Fruit fly (Drosophila melanogaster) whole organism, embryonic: ENCODE measurements around the gene CG42784.
A peak's percentile ranks its signal among the peaks of the same experiment; 100 is the strongest.

Experiments
- Ada2b ChIP-seq: fragments of 200-800 bp; sonication (Bioruptor generic); IDR thresholded peaks from 2 replicates; pipeline ENCODE4 v1.3.6; 2022; ENCODE audit warnings: missing biosample characterization, missing genetic modification characterization
- Asciz ChIP-seq: fragments of 200-800 bp; sonication (Bioruptor generic); optimal IDR thresholded peaks from 2 replicates; lab custom pipeline; 2017; ENCODE audit warnings: missing biosample characterization, mild to moderate bottlenecking, missing genetic modification characterization, missing genetic modification reagents
- Atf-2 ChIP-seq: fragments of 200-800 bp; sonication (Bioruptor generic); optimal IDR thresholded peaks from 2 replicates; lab custom pipeline; 2016; ENCODE audit warnings: missing biosample characterization, missing genetic modification characterization
- Atf6 ChIP-seq: fragments of 200-800 bp; sonication (Bioruptor generic); IDR thresholded peaks from 2 replicates; pipeline ENCODE4 v1.3.6; 2022; ENCODE audit warnings: missing biosample characterization, missing genetic modification characterization
- B-H1 ChIP-seq: fragments of 200-800 bp; sonication (Bioruptor generic); IDR thresholded peaks from 3 replicates; pipeline ENCODE4 v1.3.6; 2022; ENCODE audit warnings: missing biosample characterization, missing genetic modification characterization
- CG10209 ChIP-seq: fragments of 200-800 bp; sonication (Bioruptor generic); optimal IDR thresholded peaks from 3 replicates; lab custom pipeline; 2017; ENCODE audit warnings: missing biosample characterization, mild to moderate bottlenecking, missing genetic modification characterization, missing genetic modification reagents
- CG10321 ChIP-seq: fragments of 200-800 bp; sonication (Bioruptor generic); IDR thresholded peaks from 2 replicates; pipeline ENCODE4 v1.3.6; 2022; ENCODE audit warnings: missing biosample characterization, missing genetic modification characterization
- CG10366 ChIP-seq: fragments of 200-800 bp; sonication (Bioruptor generic); IDR thresholded peaks from 2 replicates; pipeline ENCODE4 v1.3.6; 2022; ENCODE audit warnings: missing biosample characterization, missing genetic modification characterization
- CG1647 ChIP-seq: fragments of 200-800 bp; sonication (Bioruptor generic); optimal IDR thresholded peaks from 3 replicates; lab custom pipeline; 2016; ENCODE audit warnings: missing biosample characterization, missing genetic modification characterization
- CG18011 ChIP-seq: fragments of 200-800 bp; sonication (Bioruptor generic); optimal IDR thresholded peaks from 2 replicates; lab custom pipeline; 2017; ENCODE audit warnings: missing biosample characterization, missing genetic modification characterization, mild to moderate bottlenecking, moderate library complexity, missing genotype
- CG2120 ChIP-seq: fragments of 200-800 bp; sonication (Bioruptor generic); optimal IDR thresholded peaks from 3 replicates; lab custom pipeline; 2016; ENCODE audit warnings: missing biosample characterization, missing genetic modification characterization
- CG30020 ChIP-seq: fragments of 200-800 bp; optimal IDR thresholded peaks from 2 replicates; lab custom pipeline; 2019; ENCODE audit warnings: missing biosample characterization, mild to moderate bottlenecking, missing genetic modification characterization, moderate library complexity
- CG31388 ChIP-seq: fragments of 200-800 bp; sonication (Bioruptor generic); optimal IDR thresholded peaks from 2 replicates; lab custom pipeline; 2016; ENCODE audit warnings: missing biosample characterization, missing genetic modification characterization
- CG32532 ChIP-seq: fragments of 200-800 bp; sonication (Bioruptor generic); IDR thresholded peaks from 2 replicates; pipeline ENCODE4 v1.3.6; 2022; ENCODE audit warnings: missing biosample characterization, missing genetic modification characterization
- CG33213 ChIP-seq: fragments of 200-800 bp; sonication (Bioruptor generic); optimal IDR thresholded peaks from 3 replicates; lab custom pipeline; 2016; ENCODE audit warnings: missing biosample characterization, missing genetic modification characterization
- CG3847 ChIP-seq: fragments of 200-800 bp; sonication (Bioruptor generic); IDR thresholded peaks from 2 replicates; pipeline ENCODE4 v1.3.6; 2022; ENCODE audit warnings: missing biosample characterization, missing genetic modification characterization
- CG6765 ChIP-seq: fragments of 200-800 bp; sonication (Bioruptor generic); optimal IDR thresholded peaks from 3 replicates; lab custom pipeline; 2017; ENCODE audit warnings: missing biosample characterization, mild to moderate bottlenecking, missing genetic modification characterization
- CG6854 ChIP-seq: fragments of 200-800 bp; sonication (Bioruptor generic); optimal IDR thresholded peaks from 3 replicates; lab custom pipeline; 2017; ENCODE audit warnings: missing biosample characterization, mild to moderate bottlenecking, missing genetic modification characterization
- CG7357 ChIP-seq: fragments of 200-800 bp; sonication (Bioruptor generic); IDR thresholded peaks from 3 replicates; pipeline ENCODE4 v1.3.6; 2022; ENCODE audit warnings: missing biosample characterization, missing genetic modification characterization
- CG7786 ChIP-seq: fragments of 200-800 bp; sonication (Bioruptor generic); optimal IDR thresholded peaks from 2 replicates; lab custom pipeline; 2016; ENCODE audit warnings: missing biosample characterization, missing genetic modification characterization
- CG9437 ChIP-seq: fragments of 200-800 bp; sonication (Bioruptor generic); optimal IDR thresholded peaks from 2 replicates; lab custom pipeline; 2018; ENCODE audit warnings: missing biosample characterization, mild to moderate bottlenecking, missing genetic modification characterization
- CG9817 ChIP-seq: fragments of 200-800 bp; sonication (Bioruptor generic); optimal IDR thresholded peaks from 2 replicates; lab custom pipeline; 2018; ENCODE audit warnings: missing biosample characterization, mild to moderate bottlenecking, missing genetic modification characterization, moderate library complexity
- Dfd ChIP-seq, 2 experiments: fragments of >200 bp; optimal IDR thresholded peaks; 2 replicates each; lab custom pipeline; 2017; ENCODE audit warnings: missing biosample characterization in 2 of 2, missing genetic modification characterization in 2 of 2
- Dll ChIP-seq: fragments of 200-800 bp; sonication (Bioruptor generic); IDR thresholded peaks from 4 replicates; pipeline ENCODE4 v1.3.6; 2022; ENCODE audit warnings: missing biosample characterization, missing genetic modification characterization; ENCODE audit not compliant: partially characterized antibody
- Lim3 ChIP-seq: fragments of 200-800 bp; sonication (Bioruptor generic); IDR thresholded peaks from 2 replicates; pipeline ENCODE4 v1.3.6; 2022; ENCODE audit warnings: missing biosample characterization, missing genetic modification characterization
- NK7.1 ChIP-seq: fragments of 200-800 bp; sonication (Bioruptor generic); optimal IDR thresholded peaks from 3 replicates; lab custom pipeline; 2016; ENCODE audit warnings: missing biosample characterization, missing genetic modification characterization
- Sox102F ChIP-seq: fragments of 200-800 bp; sonication (Bioruptor generic); optimal IDR thresholded peaks from 2 replicates; lab custom pipeline; 2018; ENCODE audit warnings: missing biosample characterization, mild to moderate bottlenecking, missing genetic modification characterization, moderate library complexity
- Sry-β ChIP-seq: fragments of 200-800 bp; sonication (Bioruptor generic); optimal IDR thresholded peaks from 2 replicates; lab custom pipeline; 2018; ENCODE audit warnings: missing biosample characterization, mild to moderate bottlenecking, missing genetic modification characterization, moderate library complexity
- Ssrp ChIP-seq: fragments of 200-800 bp; sonication (Bioruptor generic); optimal IDR thresholded peaks from 2 replicates; lab custom pipeline; 2018; ENCODE audit warnings: missing biosample characterization, mild to moderate bottlenecking, missing genetic modification characterization, moderate library complexity
- Usf ChIP-seq: fragments of 200-800 bp; sonication (Bioruptor generic); optimal IDR thresholded peaks from 2 replicates; lab custom pipeline; 2017; ENCODE audit warnings: missing genotype, missing biosample characterization, missing genetic modification characterization
- ap ChIP-seq: fragments of 200-800 bp; sonication (Bioruptor generic); IDR thresholded peaks from 2 replicates; pipeline ENCODE4 v1.3.6; 2022; ENCODE audit warnings: missing biosample characterization, missing genetic modification characterization
- btn ChIP-seq: fragments of 200-800 bp; sonication (Bioruptor generic); optimal IDR thresholded peaks from 2 replicates; lab custom pipeline; 2016; ENCODE audit warnings: missing biosample characterization, missing genetic modification characterization
- cg ChIP-seq: fragments of 200-800 bp; sonication (Bioruptor generic); optimal IDR thresholded peaks from 3 replicates; lab custom pipeline; 2019; ENCODE audit warnings: missing biosample characterization, mild to moderate bottlenecking, missing genetic modification characterization, moderate library complexity
- chn ChIP-seq: fragments of 200-800 bp; sonication (Bioruptor generic); optimal IDR thresholded peaks from 2 replicates; lab custom pipeline; 2016; ENCODE audit warnings: missing biosample characterization, missing genetic modification characterization
- crp ChIP-seq, 2 experiments: fragments of 200-800 bp; sonication (Bioruptor generic); optimal IDR thresholded peaks; 2 replicates in 1 of 2; 3 replicates in 1 of 2; lab custom pipeline; 2017; ENCODE audit warnings: missing biosample characterization in 2 of 2, missing genetic modification characterization in 2 of 2, mild to moderate bottlenecking in 1 of 2, moderate library complexity in 1 of 2
- dimm ChIP-seq: fragments of 200-800 bp; sonication (Bioruptor generic); IDR thresholded peaks from 2 replicates; pipeline ENCODE4 v1.3.6; 2022; ENCODE audit warnings: missing biosample characterization, missing genetic modification characterization
- gfzf ChIP-seq: fragments of 200-800 bp; sonication (Bioruptor generic); optimal IDR thresholded peaks from 2 replicates; lab custom pipeline; 2016; ENCODE audit warnings: missing biosample characterization, mild to moderate bottlenecking, missing genetic modification characterization, moderate library complexity
- gro ChIP-seq: fragments of 200-800 bp; sonication (Bioruptor generic); optimal IDR thresholded peaks from 2 replicates; lab custom pipeline; 2016; ENCODE audit warnings: missing biosample characterization, missing genetic modification characterization
- her ChIP-seq: fragments of 200-800 bp; sonication (Bioruptor generic); optimal IDR thresholded peaks from 2 replicates; lab custom pipeline; 2016; ENCODE audit warnings: missing biosample characterization, missing genetic modification characterization
- lab ChIP-seq: fragments of 200-800 bp; sonication (Bioruptor generic); optimal IDR thresholded peaks from 3 replicates; lab custom pipeline; 2017; ENCODE audit warnings: missing biosample characterization, missing genetic modification characterization, mild to moderate bottlenecking, moderate library complexity, missing genetic modification reagents
- mam ChIP-seq: fragments of 200-800 bp; sonication (Bioruptor generic); optimal IDR thresholded peaks from 3 replicates; lab custom pipeline; 2016; ENCODE audit warnings: missing biosample characterization, missing genetic modification characterization
- nerfin-1 ChIP-seq: fragments of 200-800 bp; sonication (Bioruptor generic); optimal IDR thresholded peaks from 3 replicates; lab custom pipeline; 2019; ENCODE audit warnings: missing biosample characterization, mild to moderate bottlenecking, missing genetic modification characterization, moderate library complexity
- rib ChIP-seq: fragments of 200-800 bp; sonication (Bioruptor generic); IDR thresholded peaks from 2 replicates; pipeline ENCODE4 v1.3.6; 2022; ENCODE audit warnings: missing biosample characterization, missing genetic modification characterization
- scrt ChIP-seq: fragments of 200-800 bp; sonication (Bioruptor generic); optimal IDR thresholded peaks from 2 replicates; lab custom pipeline; 2018; ENCODE audit warnings: missing biosample characterization, mild to moderate bottlenecking, missing genetic modification characterization, moderate library complexity
- seq ChIP-seq: fragments of 200-800 bp; sonication (Bioruptor generic); IDR thresholded peaks from 2 replicates; pipeline ENCODE4 v1.3.6; 2022; ENCODE audit warnings: missing biosample characterization, missing genetic modification characterization
- sisA ChIP-seq: fragments of 200-800 bp; sonication (Bioruptor generic); IDR thresholded peaks from 2 replicates; pipeline ENCODE4 v1.3.6; 2022; ENCODE audit warnings: missing biosample characterization, missing genetic modification characterization
- slou ChIP-seq: fragments of 200-800 bp; sonication (Bioruptor generic); optimal IDR thresholded peaks from 3 replicates; lab custom pipeline; 2016; ENCODE audit warnings: missing biosample characterization, missing genetic modification characterization
- vfl ChIP-seq: fragments of 200-800 bp; sonication (Bioruptor generic); optimal IDR thresholded peaks from 2 replicates; lab custom pipeline; 2016; ENCODE audit warnings: missing biosample characterization, missing genetic modification characterization
- z ChIP-seq: fragments of 200-800 bp; sonication (Bioruptor generic); IDR thresholded peaks from 3 replicates; pipeline ENCODE4 v1.3.6; 2022; ENCODE audit warnings: missing biosample characterization, missing genetic modification characterization

Gene CG42784

dm6 chr2L:13373435-13374242 is 41.6 kb upstream of the CG42784 start, which contains the start of the genes Bdp1 and CG6565 (continued):
- TF ChIP-seq CG1647 (GFP tag; lab: Kevin White, UChicago): peak; percentile 98
- TF ChIP-seq CG32532 (GFP tag; lab: Robert Waterston, UW): peak; percentile 95
- peak; percentile 95 for TF ChIP-seq her (GFP tag; lab: Kevin White, UChicago)
- TF ChIP-seq gro (GFP tag; lab: Kevin White, UChicago): peak; percentile 97
- peak; percentile 98 for TF ChIP-seq Ssrp (tag; lab: Kevin White, UChicago)
- TF ChIP-seq Lim3 (GFP tag; lab: Robert Waterston, UW): peak; percentile 84
- TF ChIP-seq seq: peak; percentile 93
- TF ChIP-seq btn (GFP tag; lab: Kevin White, UChicago): peak; percentile 96
- peak; percentile 99 for TF ChIP-seq CG7786 (GFP tag; lab: Kevin White, UChicago)
- 0 out of 3 replicates have a peak, but pooled peaks have one; percentile 34 for TF ChIP-seq z (GFP tag; lab: Robert Waterston, UW)
- TF ChIP-seq scrt (GFP tag; lab: Kevin White, UChicago): peak; percentile 86
- TF ChIP-seq Usf (GFP tag; lab: Kevin White, UChicago): peak; percentile 97
- peak; percentile 95 for TF ChIP-seq CG31388 (GFP tag; lab: Kevin White, UChicago)
- TF ChIP-seq mam (GFP tag; lab: Kevin White, UChicago): peak; percentile 99
- TF ChIP-seq gfzf (GFP tag; lab: Kevin White, UChicago): peak; percentile 33
- TF ChIP-seq Dfd (GFP tag; optimal IDR thresholded peaks at IDR 0.05; lab: Kevin White, UChicago): no peak
- TF ChIP-seq B-H1: peak; percentile 94
- peak; percentile 93 for TF ChIP-seq Ada2b (GFP tag; lab: Robert Waterston, UW)
- peak; percentile 87 for TF ChIP-seq ap (GFP tag; lab: Robert Waterston, UW)
- TF ChIP-seq CG6765 (GFP tag; lab: Kevin White, UChicago): peak; percentile 85
- peak; percentile 98 for TF ChIP-seq CG10209 (GFP tag; lab: Kevin White, UChicago)
- peak; percentile 93 for TF ChIP-seq Asciz
- peak; percentile 98 for TF ChIP-seq Sox102F (GFP tag; lab: Kevin White, UChicago)
- TF ChIP-seq CG10321 (GFP tag; lab: Robert Waterston, UW): peak; percentile 58; the same call in 1 of the 2 replicates
- peak; percentile 82 for TF ChIP-seq dimm (GFP tag; lab: Robert Waterston, UW)
- TF ChIP-seq CG3847: peak; percentile 98
- peak; percentile 84 for TF ChIP-seq CG30020
- peak; percentile 96 for TF ChIP-seq rib (GFP tag; lab: Robert Waterston, UW)
- TF ChIP-seq Atf6 (GFP tag; lab: Robert Waterston, UW): peak; percentile 96
- peak; percentile 88 for TF ChIP-seq CG6854 (GFP tag; lab: Kevin White, UChicago)
- peak; percentile 97 for TF ChIP-seq sisA (GFP tag; lab: Robert Waterston, UW)
- TF ChIP-seq CG33213 (GFP tag; lab: Kevin White, UChicago): peak; percentile 98
- peak; percentile 92 for TF ChIP-seq nerfin-1
- peak; percentile 94 for TF ChIP-seq CG10366
- TF ChIP-seq NK7.1 (GFP tag; lab: Kevin White, UChicago): peak; percentile 95
- TF ChIP-seq CG9817 (tag; lab: Kevin White, UChicago): peak; percentile 97
- TF ChIP-seq chn (GFP tag; lab: Kevin White, UChicago): peak; percentile 99
- peak; percentile 99 for TF ChIP-seq Atf-2 (GFP tag; lab: Kevin White, UChicago)
- no peak for TF ChIP-seq cg (GFP tag; lab: Kevin White, UChicago)
- peak; percentile 99 for TF ChIP-seq CG2120 (GFP tag; lab: Kevin White, UChicago)
- peak; percentile 98 for TF ChIP-seq slou (GFP tag; lab: Kevin White, UChicago)
- TF ChIP-seq CG7357 (GFP tag; lab: Robert Waterston, UW): peak; percentile 91
- TF ChIP-seq vfl (GFP tag; lab: Kevin White, UChicago): peak; percentile 97
- peak; percentile 89 for TF ChIP-seq CG18011
- TF ChIP-seq CG9437: peak; percentile 94
- peak; percentile 8 to 76 for TF ChIP-seq crp (GFP tag; optimal IDR thresholded peaks at IDR 0.05; lab: Kevin White, UChicago)
- peak; percentile 88 for TF ChIP-seq Sry-β (GFP tag; lab: Kevin White, UChicago)
- TF ChIP-seq Dll (GFP tag; lab: Robert Waterston, UW): 0 out of 4 replicates have a peak, but pooled peaks have one; percentile 29
- peak; percentile 97 for TF ChIP-seq lab (GFP tag; lab: Kevin White, UChicago)
